Worm (Caenorhabditis elegans): ENCODE results near the gene D1054.8.

The D1054.8 gene

DNA sequence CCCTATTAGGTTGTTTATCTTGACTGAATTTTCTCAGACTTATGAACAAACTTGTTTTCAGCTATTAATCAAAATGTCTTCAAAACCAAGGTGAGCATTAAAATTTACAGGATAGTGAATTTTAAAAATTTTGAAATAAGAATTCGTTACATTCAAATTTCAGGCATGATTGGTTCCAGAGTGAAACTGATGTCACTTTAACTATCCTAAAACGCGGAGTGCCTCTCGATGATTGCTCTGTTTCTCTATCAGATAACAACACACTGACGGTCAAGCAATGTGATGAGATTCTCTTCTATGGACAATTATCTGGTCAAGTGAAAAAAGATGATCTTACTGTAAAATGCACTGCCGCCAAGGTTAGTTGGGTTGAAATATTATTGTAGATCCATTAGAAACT, 12.7 kb upstream of the D1054.8 start, which contains the start of gene D1054.3:
Gene D1054.3 (plus strand): TSS at position 62 of the 400 bp plus-strand sequence.
- TF ChIP-seq unc-62 (GFP tag; optimal IDR thresholded peaks at IDR 0.05), result no peak

- no peak for TF ChIP-seq unc-62 (GFP tag; optimal IDR thresholded peaks at IDR 0.05)
Measured at ce11 chrV:10773216-10773615, 10.9 kb upstream of the D1054.8 start.

ce11 chrV:10776528-10777055, 7.5 kb upstream of the D1054.8 start, which contains the start of gene D1054.5:
TSS of gene D1054.5 (minus strand) at chrV:10776578.
- TF ChIP-seq unc-62 (GFP tag; optimal IDR thresholded peaks at IDR 0.05), result no peak

ce11 chrV:10790921-10791320, 6.8 kb downstream of the D1054.8 start, which contains the start of gene D1054.9:
TSS of gene D1054.9 (minus strand) at chrV:10791057.
- TF ChIP-seq unc-62 (GFP tag; optimal IDR thresholded peaks at IDR 0.05), result no peak

DNA sequence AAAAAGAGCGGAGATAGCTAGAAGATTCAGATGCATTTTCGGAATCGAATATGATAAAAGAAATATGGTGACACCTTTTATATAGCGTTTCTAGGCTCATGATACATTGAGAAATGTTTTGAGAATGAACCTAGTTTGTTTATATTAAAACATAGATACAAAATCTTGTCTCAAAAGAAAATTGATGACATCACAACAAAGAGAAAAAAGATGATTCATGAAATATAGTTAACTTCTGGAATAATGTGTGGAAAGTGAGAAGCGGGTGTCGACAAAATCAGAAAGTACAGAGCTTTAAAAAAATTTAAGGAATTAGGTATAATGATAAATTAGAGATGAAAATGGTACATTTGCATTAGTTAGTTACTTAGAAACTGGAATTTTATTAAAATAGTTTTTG, 8.7 kb downstream of the D1054.8 start, which contains the start of gene D1054.10:
Gene D1054.10 (minus strand): TSS at position 101 of the 400 bp plus-strand sequence.
- TF ChIP-seq unc-62 (GFP tag; optimal IDR thresholded peaks at IDR 0.05), result no peak

DNA sequence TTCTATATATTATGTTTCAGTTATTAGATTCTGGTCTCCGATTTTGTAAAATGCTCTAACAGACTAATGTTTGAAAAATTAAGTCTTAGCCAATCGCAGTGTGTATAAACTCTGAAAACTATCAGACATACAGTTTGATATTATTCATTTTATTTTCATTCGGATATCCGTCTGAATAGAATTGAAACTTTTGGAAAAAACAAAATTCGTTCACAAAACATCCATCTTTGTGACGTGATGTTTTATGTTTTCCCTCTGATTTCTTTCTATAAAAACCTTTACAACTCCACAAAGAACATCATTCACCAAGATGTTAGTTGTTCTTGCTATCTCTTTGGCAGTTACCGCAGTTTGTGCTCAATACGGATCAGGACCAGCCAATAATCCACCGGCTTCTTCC, 9.4 kb downstream of the D1054.8 start, which contains the start of gene ule-3:
Gene ule-3 (plus strand): TSS at position 301 of the 400 bp plus-strand sequence.
- no peak for TF ChIP-seq unc-62 (GFP tag; optimal IDR thresholded peaks at IDR 0.05)

- no peak for TF ChIP-seq unc-62 (GFP tag; optimal IDR thresholded peaks at IDR 0.05)
Measured at ce11 chrV:10794463-10794862, 10.4 kb downstream of the D1054.8 start.

ce11 chrV:10795494-10795893, 11.4 kb downstream of the D1054.8 start, which contains the start of gene D1054.19:
TSS of gene D1054.19 (plus strand) at chrV:10795794.
- no peak for TF ChIP-seq unc-62 (GFP tag; optimal IDR thresholded peaks at IDR 0.05)

ce11 chrV:10798090-10798489, 14.0 kb downstream of the D1054.8 start, which contains the start of gene srh-184:
TSS of gene srh-184 (minus strand) at chrV:10798190.
- TF ChIP-seq unc-62 (GFP tag; optimal IDR thresholded peaks at IDR 0.05), result no peak

DNA sequence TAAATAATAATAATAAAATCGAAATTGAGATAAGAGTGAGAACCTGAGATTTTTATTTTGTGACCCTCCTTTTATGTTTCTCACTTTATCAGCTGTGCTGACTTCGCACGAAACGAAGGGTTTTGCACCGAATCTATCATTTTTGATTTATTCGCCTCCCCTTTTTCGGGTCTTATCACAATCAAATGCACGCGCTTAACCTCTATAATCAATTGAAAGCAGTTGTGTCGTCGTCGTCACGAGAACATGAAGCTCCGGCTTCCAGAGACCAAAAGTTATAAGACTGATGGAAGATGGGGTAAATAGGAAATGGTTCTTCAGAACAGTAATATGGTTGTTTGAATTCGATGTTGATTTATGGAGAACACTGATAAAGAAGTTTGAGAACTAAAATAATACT, 17.0 kb downstream of the D1054.8 start, which contains the start of gene D1054.18:
Gene D1054.18 (minus strand): TSS at position 45 of the 400 bp plus-strand sequence.
- TF ChIP-seq unc-62 (GFP tag; optimal IDR thresholded peaks at IDR 0.05), result no peak

DNA sequence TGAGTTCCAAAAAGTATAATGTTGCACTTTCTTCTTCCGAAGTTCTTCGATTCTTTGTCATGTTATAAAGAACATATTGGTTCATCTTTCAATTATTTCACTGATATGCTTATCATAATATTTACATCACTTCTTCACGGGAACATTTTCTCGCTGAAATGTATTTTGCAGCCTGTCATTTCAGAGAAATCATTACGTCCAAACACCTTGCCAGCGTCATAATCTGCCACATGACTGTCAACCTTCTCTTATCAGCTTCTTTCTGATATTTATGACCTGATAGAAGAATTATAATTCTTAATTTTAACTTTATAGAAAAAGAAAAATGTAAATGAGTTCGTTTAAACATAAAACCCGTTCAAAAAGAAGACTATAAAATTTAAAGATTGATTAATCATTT, 17.9 kb downstream of the D1054.8 start:
- TF ChIP-seq unc-62 (GFP tag; optimal IDR thresholded peaks at IDR 0.05), result no peak

DNA sequence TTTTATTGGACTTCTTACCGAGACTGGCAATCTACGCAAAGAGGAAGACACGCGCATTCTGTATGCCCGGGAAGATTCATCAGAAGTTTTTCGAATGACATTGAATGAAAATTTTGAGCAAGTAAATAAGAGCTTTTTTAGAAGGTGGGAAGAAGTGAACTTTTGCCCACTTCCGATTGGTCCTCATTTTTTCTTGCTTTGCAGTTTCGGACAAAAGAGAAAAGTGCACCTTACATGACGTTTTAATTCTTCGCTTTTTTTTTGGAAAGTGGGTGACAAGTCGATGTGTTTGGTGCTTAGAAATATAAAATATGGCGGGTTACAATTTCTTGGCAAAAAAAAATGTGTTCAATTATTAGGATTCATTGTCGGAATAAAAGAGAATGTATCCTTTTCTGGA, 20.3 kb downstream of the D1054.8 start, which contains the start of gene secs-1:
Gene secs-1 (minus strand): TSS at position 101 of the 400 bp plus-strand sequence.
- TF ChIP-seq unc-62 (GFP tag; optimal IDR thresholded peaks at IDR 0.05), result no peak

- no peak for TF ChIP-seq unc-62 (GFP tag; optimal IDR thresholded peaks at IDR 0.05)
Measured at ce11 chrV:10805934-10806333, 21.8 kb downstream of the D1054.8 start, which contains the start of gene prp-38. TSS of gene prp-38 (minus strand) at chrV:10806034.

- TF ChIP-seq unc-62 (GFP tag; optimal IDR thresholded peaks at IDR 0.05), result no peak
Measured at ce11 chrV:10807862-10808327, 23.8 kb downstream of the D1054.8 start, which contains the start of gene plrg-1. TSS of gene plrg-1 (minus strand) at chrV:10807912.

DNA sequence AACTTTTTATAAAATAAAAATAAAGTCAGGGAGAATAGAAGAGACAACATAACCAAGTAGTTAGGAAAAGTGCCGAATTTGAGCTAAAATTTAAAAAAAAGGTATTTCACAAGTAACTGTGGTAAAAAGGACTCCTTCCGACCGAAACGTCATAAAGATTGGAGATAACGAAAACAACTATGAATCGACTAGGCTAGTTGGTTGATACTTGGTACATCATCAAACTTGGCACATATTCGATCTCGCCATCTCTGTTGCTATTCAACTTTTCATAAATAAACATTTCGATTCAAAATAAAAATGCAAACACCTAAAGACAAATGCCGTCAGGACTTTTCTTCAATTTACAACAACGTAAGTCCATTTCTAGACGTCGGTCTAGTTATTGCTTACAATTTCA, 27.7 kb downstream of the D1054.8 start, which contains the start of gene C29A12.22:
Gene C29A12.22 (plus strand): TSS at position 301 of the 400 bp plus-strand sequence.
- TF ChIP-seq unc-62 (GFP tag; optimal IDR thresholded peaks at IDR 0.05), result no peak

ce11 chrV:10813425-10814156, 29.5 kb downstream of the D1054.8 start, which contains the start of the genes C29A12.1 and lig-1:
TSS of gene C29A12.1 (minus strand) at chrV:10813487.
TSS of gene lig-1 (plus strand) at chrV:10814106.
- TF ChIP-seq unc-62 (GFP tag; optimal IDR thresholded peaks at IDR 0.05), result no peak
